Worm (Caenorhabditis elegans) whole organism, early embryonic: ENCODE measurements around the gene ZK1290.1.

Source experiments
- tbx-37 ChIP-seq: fragments of 200-800 bp; sonication (Bioruptor generic); conservative IDR thresholded peaks from 2 replicates; pipeline ENCODE4 v1.3.6; 2022; ENCODE audit warnings: missing genetic modification reagents, missing genetic modification characterization, missing compliant biosample characterization
- tra-4 ChIP-seq: sonication (generic microtip); optimal IDR thresholded peaks from 2 replicates; lab custom pipeline; 2017; ENCODE audit warnings: missing genetic modification characterization, missing compliant biosample characterization

ce11 chrII:7537603-7538230, 23.8 kb upstream of the ZK1290.1 start, which contains the start of gene nfi-1:
- no peak for TF ChIP-seq tbx-37 (GFP tag; lab: Robert Waterston, UW)
- TF ChIP-seq tra-4 (tag; lab: Kevin White, UChicago), result no peak
